Worm (Caenorhabditis elegans): ENCODE measurements around the gene best-3.

best-3 gene

DNA sequence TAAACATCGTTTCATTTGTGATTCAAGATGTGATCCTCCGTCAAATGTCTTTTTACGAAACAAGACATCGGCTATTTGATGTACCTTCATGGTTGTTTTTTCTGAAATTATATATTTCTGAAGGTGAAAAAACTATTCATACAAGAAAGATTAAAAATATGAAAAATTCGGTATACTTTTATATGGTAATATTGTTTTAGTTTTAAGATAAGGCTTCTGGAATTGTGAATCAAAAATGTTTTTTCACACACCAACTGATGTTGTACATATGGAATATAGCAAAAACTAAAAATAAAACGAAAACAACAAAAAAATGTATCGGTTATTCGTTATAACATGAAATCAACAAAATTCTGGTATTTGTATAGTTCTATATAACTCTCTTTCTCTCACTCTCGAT, 24.4 kb downstream of the best-3 start, which contains the start of gene F23F1.6:
TSS of gene F23F1.6 (minus strand) at position 101 of the 400 bp plus-strand sequence.
- TF ChIP-seq unc-62 (GFP tag; optimal IDR thresholded peaks at IDR 0.05): no peak

DNA sequence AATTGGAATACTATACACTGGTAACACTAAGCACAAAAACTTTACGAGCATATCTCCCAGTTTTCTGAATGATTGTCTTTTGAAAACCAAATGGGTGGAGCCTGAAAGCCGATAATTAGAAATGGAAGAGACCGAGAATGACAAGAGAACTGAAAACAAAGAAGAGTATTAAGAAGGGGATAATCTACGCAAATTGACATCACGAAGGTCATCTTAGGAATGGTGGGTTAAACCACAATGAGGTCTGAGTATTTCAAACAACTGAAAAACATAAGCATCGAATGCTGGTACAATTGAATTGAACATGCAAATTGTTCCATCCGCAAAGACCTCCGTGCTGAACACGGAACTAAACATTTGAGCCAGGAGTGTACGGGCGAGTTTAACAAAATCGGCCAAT, 26.7 kb downstream of the best-3 start, which contains the start of gene spp-24:
TSS of gene spp-24 (minus strand) at position 101 of the 400 bp plus-strand sequence.
- no peak for TF ChIP-seq unc-62 (GFP tag; optimal IDR thresholded peaks at IDR 0.05)

DNA sequence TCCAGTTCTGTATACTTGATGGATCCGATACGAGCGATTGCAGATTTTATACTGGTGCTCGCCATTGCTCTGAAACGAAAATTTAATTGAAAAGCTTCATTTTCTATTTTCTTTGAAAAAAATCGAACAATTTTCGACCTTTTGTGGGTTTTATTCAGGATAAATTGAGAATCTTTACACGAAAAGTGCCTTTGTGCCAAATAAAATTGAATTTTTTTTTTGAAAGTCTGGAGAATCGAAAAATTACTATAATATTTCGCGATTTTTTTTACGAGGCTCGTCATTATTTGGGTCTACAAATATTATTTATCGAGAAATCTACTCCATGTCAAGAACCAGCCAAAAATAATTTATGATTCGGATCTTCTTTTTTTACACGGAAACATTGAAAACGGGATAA, 29.1 kb downstream of the best-3 start, which contains the start of gene F23F1.10:
TSS of gene F23F1.10 (minus strand) at position 69 of the 400 bp plus-strand sequence.
- no peak for TF ChIP-seq unc-62 (GFP tag; optimal IDR thresholded peaks at IDR 0.05)

DNA sequence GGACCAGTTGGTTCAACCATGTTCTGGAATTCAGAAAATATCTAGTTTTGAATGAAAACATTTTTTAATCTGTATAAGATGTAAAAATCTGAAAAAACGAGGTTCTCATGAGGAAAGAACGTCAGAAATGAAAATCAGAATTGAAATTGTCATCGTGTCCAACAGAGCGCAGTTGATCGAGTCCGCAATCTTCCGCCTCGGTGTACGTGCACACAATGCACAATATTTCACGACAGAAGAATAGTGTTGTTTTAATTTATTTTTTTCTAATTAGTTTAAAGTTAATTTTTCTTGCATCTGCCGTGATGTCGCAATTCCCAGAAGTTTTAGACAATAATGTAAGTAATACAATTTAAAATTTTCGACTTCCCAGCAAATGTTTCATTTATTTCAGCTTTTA, 30.9 kb downstream of the best-3 start, which contains the start of gene nfyc-1:
TSS of gene nfyc-1 (plus strand) at position 268 of the 400 bp plus-strand sequence.
- TF ChIP-seq unc-62 (GFP tag; optimal IDR thresholded peaks at IDR 0.05): no peak

DNA sequence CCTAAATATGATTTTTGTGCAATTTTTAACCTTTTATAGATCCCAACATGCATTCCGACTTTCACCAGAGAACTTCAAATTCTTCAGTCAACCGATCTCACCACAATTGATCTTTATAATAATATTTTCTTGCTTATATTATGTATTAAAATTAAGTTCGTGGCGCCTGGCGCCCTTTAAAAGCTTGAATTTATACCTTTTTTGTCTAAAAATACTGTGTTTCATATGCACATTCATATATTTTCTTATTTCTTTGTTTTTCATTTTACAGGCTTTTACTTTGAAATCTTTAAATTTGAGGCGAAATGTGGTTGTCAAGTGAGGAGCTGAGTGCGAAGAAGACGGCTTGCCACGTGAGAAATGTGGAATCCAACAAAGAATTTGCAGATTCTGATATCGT, 32.0 kb downstream of the best-3 start, which contains the start of gene rpoa-49:
TSS of gene rpoa-49 (plus strand) at position 301 of the 400 bp plus-strand sequence.
- no peak for TF ChIP-seq unc-62 (GFP tag; optimal IDR thresholded peaks at IDR 0.05)

DNA sequence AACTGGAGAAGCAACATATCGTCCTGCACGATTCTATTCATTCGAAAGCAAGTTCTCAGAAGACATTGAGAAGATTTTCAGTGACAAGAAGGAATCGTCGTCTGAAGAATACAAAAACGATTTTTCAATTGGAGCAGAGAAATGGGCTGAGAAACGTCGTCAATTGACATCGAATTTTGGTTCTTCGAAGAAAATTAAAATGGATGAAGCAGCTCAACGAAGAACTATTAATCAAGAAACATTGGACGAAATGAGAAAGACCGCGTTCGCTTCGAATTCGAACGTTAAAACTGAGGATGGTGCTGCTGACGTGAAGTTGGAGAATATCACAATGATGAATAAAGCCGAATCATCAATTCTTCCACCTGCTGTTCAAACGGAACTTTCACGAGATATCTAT, 33.3 kb downstream of the best-3 start, which contains the start of gene rpt-4:
TSS of gene rpt-4 (minus strand) at position 101 of the 400 bp plus-strand sequence.
- TF ChIP-seq unc-62 (GFP tag; optimal IDR thresholded peaks at IDR 0.05): no peak

DNA sequence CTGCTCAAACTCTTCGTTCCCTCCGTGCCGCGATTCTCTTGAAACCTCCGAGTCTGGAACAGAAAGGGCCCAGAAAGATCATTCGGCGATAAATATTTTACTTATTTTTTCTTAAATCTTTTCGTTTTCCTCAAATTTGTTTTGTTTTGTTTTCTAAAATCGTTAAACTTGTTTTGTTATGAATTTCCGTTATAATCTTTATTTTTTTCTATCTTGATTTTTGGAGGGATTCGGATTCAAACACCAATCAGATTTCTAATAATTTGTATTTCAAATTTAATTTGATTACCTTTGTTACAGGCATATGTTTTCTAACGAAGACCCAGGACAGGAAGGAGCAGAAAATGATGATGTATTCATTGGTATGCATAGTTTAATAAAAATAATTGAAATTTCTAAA, 34.5 kb downstream of the best-3 start, which contains the start of gene C23H3.5:
TSS of gene C23H3.5 (plus strand) at position 301 of the 400 bp plus-strand sequence.
- no peak for TF ChIP-seq unc-62 (GFP tag; optimal IDR thresholded peaks at IDR 0.05)

DNA sequence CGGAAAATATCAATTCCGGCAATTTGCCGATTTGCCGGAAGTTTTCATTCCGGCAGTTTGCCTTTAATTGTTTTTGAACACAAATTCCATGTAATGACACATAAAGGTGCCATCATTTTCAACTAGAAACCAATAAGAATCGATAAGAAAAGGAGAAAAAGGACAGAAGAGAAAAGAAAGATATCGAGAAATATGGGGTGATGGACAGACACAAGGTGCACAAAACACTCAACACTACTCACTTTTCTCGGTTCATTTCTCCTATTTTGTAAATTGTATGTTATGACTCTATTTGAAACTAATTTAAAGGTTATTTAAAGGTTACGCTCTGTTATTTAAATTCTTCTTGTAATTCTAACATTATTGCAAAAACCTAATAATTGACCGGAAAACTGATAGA, 38.1 kb downstream of the best-3 start:
- no peak for TF ChIP-seq unc-62 (GFP tag; optimal IDR thresholded peaks at IDR 0.05)

DNA sequence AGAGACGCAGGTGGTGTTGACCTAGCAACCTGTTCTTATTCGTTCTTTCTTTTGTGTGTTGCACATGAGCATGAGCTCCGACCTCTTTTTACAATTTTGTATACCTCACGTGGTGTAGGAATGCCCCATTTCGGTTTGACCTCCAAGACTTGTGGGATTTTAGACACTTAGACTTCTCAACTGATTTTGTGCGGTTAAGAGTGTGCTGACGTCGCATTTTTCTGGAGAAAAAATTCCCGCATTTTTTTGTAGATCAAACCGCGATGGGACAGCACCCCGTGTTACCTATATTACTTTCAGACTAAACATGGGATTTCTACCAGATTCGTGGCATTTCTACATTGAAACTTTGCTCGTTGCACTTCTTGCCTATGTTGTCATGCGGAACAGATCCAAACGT, 38.6 kb downstream of the best-3 start, which contains the start of gene sptl-1:
TSS of gene sptl-1 (plus strand) at position 301 of the 400 bp plus-strand sequence.
- no peak for TF ChIP-seq unc-62 (GFP tag; optimal IDR thresholded peaks at IDR 0.05)

DNA sequence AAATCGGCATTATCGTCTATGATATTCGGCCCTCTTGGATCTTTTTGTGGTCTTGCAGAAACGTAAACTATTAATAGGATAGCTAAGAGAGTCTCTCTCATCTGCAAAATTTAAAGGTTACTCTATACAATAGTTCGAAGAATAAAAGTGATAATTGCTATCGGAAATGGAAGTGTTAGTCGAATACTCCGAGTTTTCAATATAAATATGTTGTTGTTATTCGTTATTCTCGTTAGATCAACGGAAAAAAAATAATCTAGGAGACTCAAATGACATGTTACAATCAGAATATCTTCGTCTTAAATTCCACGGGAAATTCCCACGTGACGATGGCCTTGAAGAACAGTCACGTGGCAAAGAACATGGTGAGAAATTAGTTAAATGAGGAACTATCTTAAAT, 42.4 kb downstream of the best-3 start, which contains the start of gene tre-5:
TSS of gene tre-5 (minus strand) at position 101 of the 400 bp plus-strand sequence.
- TF ChIP-seq unc-62 (GFP tag; optimal IDR thresholded peaks at IDR 0.05): no peak

DNA sequence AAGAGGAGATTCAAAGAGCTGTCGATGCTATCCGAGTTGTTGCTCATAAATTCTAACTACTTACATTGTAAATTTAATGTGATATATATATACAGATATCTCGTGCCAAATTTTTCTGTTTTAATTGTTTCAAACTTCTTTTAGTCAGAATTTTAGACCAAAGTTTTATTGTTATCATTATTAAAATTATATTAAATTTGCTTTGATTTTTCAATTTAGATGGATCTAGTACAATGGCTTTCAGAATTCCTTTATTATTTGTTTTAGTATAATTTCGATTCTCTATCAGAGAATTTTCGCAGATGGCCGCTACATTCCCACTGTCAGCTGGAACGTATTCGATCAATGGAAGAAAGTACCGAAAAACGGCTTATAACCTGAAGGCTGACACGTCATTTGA, 44.6 kb downstream of the best-3 start, which contains the start of gene ascc-1:
TSS of gene ascc-1 (plus strand) at position 301 of the 400 bp plus-strand sequence.
- TF ChIP-seq unc-62 (GFP tag; optimal IDR thresholded peaks at IDR 0.05): no peak

DNA sequence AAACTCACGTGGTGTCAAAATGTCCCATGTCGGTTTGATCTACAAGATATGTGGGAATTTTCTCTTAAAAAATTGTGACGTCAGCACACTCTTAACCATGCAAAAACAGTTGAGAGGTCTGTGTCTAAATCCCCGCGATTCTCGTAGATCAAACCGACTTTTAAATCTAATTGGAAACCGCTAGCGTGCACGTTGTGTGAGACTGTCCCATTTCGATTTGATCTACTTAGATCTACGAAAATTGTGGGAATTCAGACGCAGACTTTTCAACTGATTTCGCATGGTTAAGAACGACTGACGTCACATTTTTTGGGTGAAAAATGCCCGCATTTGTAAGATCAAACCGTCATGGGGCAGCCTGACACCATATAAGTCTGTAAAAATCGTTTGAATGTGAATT, 45.1 kb downstream of the best-3 start:
- no peak for TF ChIP-seq unc-62 (GFP tag; optimal IDR thresholded peaks at IDR 0.05)

DNA sequence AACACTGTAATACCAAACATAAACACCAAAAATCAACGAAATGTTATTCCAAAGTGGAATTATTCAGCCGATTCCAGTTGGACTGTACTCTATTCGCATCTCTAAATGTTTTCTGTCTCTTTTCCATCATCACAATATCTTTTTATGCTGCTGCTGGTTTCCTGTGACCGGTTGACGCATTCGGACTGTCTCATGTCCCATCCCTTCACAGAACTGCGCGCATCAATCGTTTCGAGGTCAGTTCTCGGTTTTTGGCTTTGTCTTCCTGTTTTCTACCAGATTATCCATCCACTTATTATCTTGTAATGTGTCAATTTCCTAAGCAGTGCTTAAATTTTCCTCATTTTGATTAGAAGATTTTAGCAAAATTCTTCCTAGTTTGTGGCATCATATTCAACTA, 47.3 kb downstream of the best-3 start:
- TF ChIP-seq unc-62 (GFP tag; optimal IDR thresholded peaks at IDR 0.05): no peak

DNA sequence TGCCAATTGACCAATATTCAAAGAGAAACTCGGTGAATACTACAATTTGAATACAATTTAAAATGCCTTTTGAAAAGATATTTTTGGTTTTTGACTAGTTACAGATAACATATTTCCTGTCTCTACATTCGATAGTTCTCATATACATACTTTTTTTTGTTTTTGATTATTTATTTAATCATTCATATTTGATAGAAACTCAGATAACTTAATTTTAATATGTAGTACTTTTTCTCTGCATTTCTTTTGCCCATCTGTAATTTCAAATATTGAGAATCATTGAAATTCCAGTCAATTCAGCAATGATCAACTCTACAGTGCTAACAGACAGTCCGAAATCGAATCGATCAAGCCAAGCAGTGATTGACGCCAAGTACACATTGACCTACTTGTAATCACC, 48.2 kb downstream of the best-3 start, which contains the start of gene C23H3.2:
TSS of gene C23H3.2 (plus strand) at position 301 of the 400 bp plus-strand sequence.
- TF ChIP-seq unc-62 (GFP tag; optimal IDR thresholded peaks at IDR 0.05): no peak

DNA sequence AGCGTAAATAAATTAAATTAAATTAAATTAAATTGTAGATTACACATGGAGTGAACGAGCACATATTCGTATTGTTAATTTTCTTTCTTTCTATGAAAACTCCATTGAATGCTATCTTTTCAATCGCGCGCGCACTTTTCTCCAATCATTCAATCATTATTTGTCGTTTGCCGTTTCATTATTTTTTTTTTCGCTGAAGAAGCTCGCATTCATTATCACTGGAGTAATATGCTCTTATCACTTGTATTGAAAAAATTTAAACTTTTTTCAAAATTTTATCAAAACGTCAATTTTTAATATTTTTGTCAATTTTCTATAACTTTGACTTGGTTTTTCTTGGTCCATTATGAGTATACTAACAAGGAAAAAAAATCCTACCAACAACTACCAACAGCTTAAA, 52.7 kb downstream of the best-3 start:
- no peak for TF ChIP-seq unc-62 (GFP tag; optimal IDR thresholded peaks at IDR 0.05)

Data from whole organism, dauer.